Worm (Caenorhabditis elegans) whole organism, L3 larva: ENCODE results near the gene nhr-131.
A peak's percentile ranks its signal among the peaks of the same experiment; 100 is the strongest.

Source experiments
- R02D3.7 ChIP-seq: fragments of 150-350 bp; optimal IDR thresholded peaks from 2 replicates; lab custom pipeline; 2014; ENCODE audit warnings: missing biosample characterization, missing genetic modification characterization
- ZK546.5 ChIP-seq: sonication (generic microtip); optimal IDR thresholded peaks from 2 replicates; lab custom pipeline; 2017; ENCODE audit warnings: missing biosample characterization, missing genetic modification characterization
- aly-2 ChIP-seq: fragments of 150-350 bp; optimal IDR thresholded peaks from 2 replicates; lab custom pipeline; 2014; ENCODE audit warnings: missing biosample characterization, missing genetic modification characterization
- ama-1 ChIP-seq: fragments of 150-350 bp; optimal IDR thresholded peaks from 2 replicates; lab custom pipeline; 2018
- ceh-28 ChIP-seq: fragments of 150-350 bp; optimal IDR thresholded peaks from 2 replicates; lab custom pipeline; 2014; ENCODE audit warnings: missing biosample characterization, missing genetic modification reagents, missing genetic modification characterization
- ceh-82 ChIP-seq: fragments of 150-350 bp; optimal IDR thresholded peaks from 2 replicates; lab custom pipeline; 2014; ENCODE audit warnings: missing biosample characterization, missing genetic modification characterization
- ceh-9 ChIP-seq: sonication (generic microtip); optimal IDR thresholded peaks from 2 replicates; lab custom pipeline; 2018; ENCODE audit warnings: missing biosample characterization, missing genetic modification characterization
- egl-27 ChIP-seq: sonication (generic microtip); optimal IDR thresholded peaks from 4 replicates; lab custom pipeline; 2017; ENCODE audit warnings: missing biosample characterization, missing genetic modification reagents, missing genetic modification characterization
- egl-5 ChIP-seq: fragments of 150-350 bp; optimal IDR thresholded peaks from 2 replicates; lab custom pipeline; 2017; ENCODE audit warnings: missing biosample characterization, missing genetic modification reagents, missing genetic modification characterization, inconsistent platforms
- elt-2 ChIP-seq: sonication (generic microtip); optimal IDR thresholded peaks from 2 replicates; lab custom pipeline; 2016; ENCODE audit warnings: missing genetic modification reagents, mild to moderate bottlenecking, missing genetic modification characterization, missing compliant biosample characterization
- elt-3 ChIP-seq, 3 experiments: fragments of 150-350 bp in 1 of 3; sonication (generic microtip) in 2 of 3; optimal IDR thresholded peaks; 2 replicates in 2 of 3; 4 replicates in 1 of 3; lab custom pipeline; 2014 to 2017; ENCODE audit warnings: missing biosample characterization in 3 of 3, missing genetic modification characterization in 3 of 3
- fkh-2 ChIP-seq: fragments of 150-350 bp; optimal IDR thresholded peaks from 2 replicates; lab custom pipeline; 2014; ENCODE audit warnings: missing biosample characterization, missing genetic modification reagents, missing genetic modification characterization
- fos-1 ChIP-seq: fragments of 150-350 bp; optimal IDR thresholded peaks from 2 replicates; lab custom pipeline; 2014; ENCODE audit warnings: missing biosample characterization, missing genetic modification characterization
- hmg-11 ChIP-seq: sonication (generic microtip); optimal IDR thresholded peaks from 2 replicates; lab custom pipeline; 2016; ENCODE audit warnings: missing genetic modification characterization, missing compliant biosample characterization
- jun-1 ChIP-seq: fragments of 150-350 bp; optimal IDR thresholded peaks from 2 replicates; lab custom pipeline; 2014; ENCODE audit warnings: missing biosample characterization, missing genetic modification reagents, missing genetic modification characterization
- lin-15B ChIP-seq: fragments of 150-350 bp; optimal IDR thresholded peaks from 2 replicates; lab custom pipeline; 2014; ENCODE audit warnings: missing biosample characterization, missing genetic modification characterization
- lsy-12 ChIP-seq: sonication (generic microtip); optimal IDR thresholded peaks from 2 replicates; lab custom pipeline; 2016; ENCODE audit warnings: mild to moderate bottlenecking, missing genetic modification characterization, missing compliant biosample characterization
- nfya-1 ChIP-seq: sonication (generic microtip); optimal IDR thresholded peaks from 2 replicates; lab custom pipeline; 2017; ENCODE audit warnings: missing genetic modification characterization, mild to moderate bottlenecking, missing compliant biosample characterization, antibody characterized with exemption, moderate library complexity; ENCODE audit not compliant: insufficient read depth
- nhr-11 ChIP-seq: fragments of 150-350 bp; optimal IDR thresholded peaks from 2 replicates; lab custom pipeline; 2014; ENCODE audit warnings: missing biosample characterization, missing genetic modification characterization
- nhr-12 ChIP-seq: fragments of 150-350 bp; optimal IDR thresholded peaks from 2 replicates; lab custom pipeline; 2014; ENCODE audit warnings: missing biosample characterization, missing genetic modification characterization
- nhr-23 ChIP-seq: fragments of 150-350 bp; optimal IDR thresholded peaks from 2 replicates; lab custom pipeline; 2014; ENCODE audit warnings: missing biosample characterization, missing genetic modification reagents, missing genetic modification characterization
- nhr-237 ChIP-seq: fragments of 150-350 bp; optimal IDR thresholded peaks from 2 replicates; lab custom pipeline; 2014; ENCODE audit warnings: missing biosample characterization, missing genetic modification characterization
- nhr-25 ChIP-seq: sonication (generic microtip); optimal IDR thresholded peaks from 2 replicates; lab custom pipeline; 2017; ENCODE audit warnings: missing biosample characterization, missing genetic modification characterization
- nhr-43 ChIP-seq: sonication (generic microtip); optimal IDR thresholded peaks from 2 replicates; lab custom pipeline; 2016; ENCODE audit warnings: mild to moderate bottlenecking, missing genetic modification characterization, missing compliant biosample characterization; ENCODE audit not compliant: poor library complexity, severe bottlenecking
- nhr-67 ChIP-seq: fragments of 150-350 bp; optimal IDR thresholded peaks from 2 replicates; lab custom pipeline; 2014; ENCODE audit warnings: missing biosample characterization, missing genetic modification characterization
- nhr-77 ChIP-seq: fragments of 150-350 bp; optimal IDR thresholded peaks from 2 replicates; lab custom pipeline; 2014; ENCODE audit warnings: missing biosample characterization, missing genetic modification characterization
- pha-4 ChIP-seq: fragments of 150-350 bp; optimal IDR thresholded peaks from 2 replicates; lab custom pipeline; 2014; ENCODE audit warnings: missing biosample characterization, missing genetic modification reagents, missing genetic modification characterization
- pqm-1 ChIP-seq: fragments of 150-350 bp; optimal IDR thresholded peaks from 2 replicates; lab custom pipeline; 2017; ENCODE audit warnings: missing biosample characterization, missing genetic modification characterization, inconsistent platforms
- skn-1 ChIP-seq: fragments of 150-350 bp; optimal IDR thresholded peaks from 2 replicates; lab custom pipeline; 2014; ENCODE audit warnings: missing biosample characterization, missing genetic modification characterization
- snpc-4 ChIP-seq: fragments of 150-350 bp; optimal IDR thresholded peaks from 2 replicates; lab custom pipeline; 2014; ENCODE audit warnings: missing biosample characterization, missing genetic modification characterization
- tbx-2 ChIP-seq: sonication (generic microtip); optimal IDR thresholded peaks from 2 replicates; lab custom pipeline; 2016; ENCODE audit warnings: mild to moderate bottlenecking, missing genetic modification characterization, missing compliant biosample characterization
- zag-1 ChIP-seq: fragments of 150-350 bp; optimal IDR thresholded peaks from 2 replicates; lab custom pipeline; 2014; ENCODE audit warnings: missing biosample characterization, missing genetic modification characterization
- ztf-11 ChIP-seq: fragments of 150-350 bp; optimal IDR thresholded peaks from 2 replicates; lab custom pipeline; 2014; ENCODE audit warnings: missing biosample characterization, missing genetic modification characterization
- ztf-4 ChIP-seq: fragments of 150-350 bp; optimal IDR thresholded peaks from 2 replicates; lab custom pipeline; 2014; ENCODE audit warnings: missing biosample characterization, missing genetic modification characterization

Gene nhr-131

ce11 chrV:494284-494683, at the start of gene nhr-131:
TSS of gene nhr-131 (plus strand) at chrV:494370.
- TF ChIP-seq nfya-1 (tag; lab: Kevin White, UChicago) = no peak
- TF ChIP-seq elt-2 (tag; lab: Kevin White, UChicago) = peak; percentile 70
- no peak for TF ChIP-seq nhr-77 (tag; lab: Kevin White, UChicago)
- TF ChIP-seq ztf-4 (tag; lab: Kevin White, UChicago) = no peak
- no peak for TF ChIP-seq ceh-9
- TF ChIP-seq jun-1 = peak; percentile 40
- TF ChIP-seq pqm-1 (tag; lab: Kevin White, UChicago) = peak; percentile 30
- TF ChIP-seq aly-2 = no peak
- TF ChIP-seq elt-3 (tag; optimal IDR thresholded peaks at IDR 0.05; lab: Kevin White, UChicago) = peak in 2 of 3 experiments; percentile 33 to 43
- no peak for TF ChIP-seq skn-1 (tag; lab: Kevin White, UChicago)
- no peak for TF ChIP-seq zag-1 (tag; lab: Kevin White, UChicago)
- TF ChIP-seq ceh-28 = peak; percentile 66
- TF ChIP-seq nhr-23 (tag; lab: Kevin White, UChicago) = peak; percentile 30
- TF ChIP-seq egl-5 (tag; lab: Kevin White, UChicago) = no peak
- TF ChIP-seq hmg-11 (tag; lab: Kevin White, UChicago) = no peak
- TF ChIP-seq pha-4 (tag; lab: Kevin White, UChicago) = peak; percentile 47
- TF ChIP-seq nhr-25 (tag; lab: Kevin White, UChicago) = no peak

ce11 chrV:446574-446973, 47.6 kb upstream of the nhr-131 start, which contains the start of gene srh-34:
TSS of gene srh-34 (minus strand) at chrV:446674.
- TF ChIP-seq R02D3.7 (tag; lab: Kevin White, UChicago) (no peak), egl-5 (tag; lab: Kevin White, UChicago) (no peak), fkh-2 (tag; lab: Kevin White, UChicago) (no peak), nhr-67 (tag; lab: Kevin White, UChicago) (no peak), nhr-77 (tag; lab: Kevin White, UChicago) (no peak), pqm-1 (tag; lab: Kevin White, UChicago) (no peak), lsy-12 (tag; lab: Kevin White, UChicago) (no peak), fos-1 (tag; lab: Kevin White, UChicago) (no peak), nfya-1 (tag; lab: Kevin White, UChicago) (no peak), skn-1 (tag; lab: Kevin White, UChicago) (no peak)
- TF ChIP-seq, all 47 proteins: peak for 0

- TF ChIP-seq nhr-12 (no peak), ceh-82 (tag; lab: Kevin White, UChicago) (no peak), egl-5 (tag; lab: Kevin White, UChicago) (no peak), snpc-4 (tag; lab: Kevin White, UChicago) (no peak), nhr-25 (tag; lab: Kevin White, UChicago) (no peak), fos-1 (tag; lab: Kevin White, UChicago) (no peak), nhr-77 (tag; lab: Kevin White, UChicago) (no peak), elt-2 (tag; lab: Kevin White, UChicago) (no peak), ama-1 (lab: Kevin White, UChicago) (no peak), nhr-11 (tag; lab: Kevin White, UChicago) (no peak), zag-1 (tag; lab: Kevin White, UChicago) (no peak)
- TF ChIP-seq, all 47 proteins: peak for 0
Measured at ce11 chrV:446988-447387, 47.2 kb upstream of the nhr-131 start.

- TF ChIP-seq pha-4 (tag; lab: Kevin White, UChicago) (no peak), ztf-11 (no peak), nhr-23 (tag; lab: Kevin White, UChicago) (no peak), nhr-43 (tag; lab: Kevin White, UChicago) (no peak), nhr-12 (no peak), ZK546.5 (tag; lab: Kevin White, UChicago) (no peak), lin-15B (tag; lab: Kevin White, UChicago) (no peak), tbx-2 (tag; lab: Kevin White, UChicago) (no peak), egl-27 (no peak), snpc-4 (tag; lab: Kevin White, UChicago) (no peak), nhr-77 (tag; lab: Kevin White, UChicago) (no peak), elt-2 (tag; lab: Kevin White, UChicago) (no peak), nhr-237 (tag; lab: Kevin White, UChicago) (no peak)
Measured at ce11 chrV:449130-449529, 45.0 kb upstream of the nhr-131 start, which contains the start of gene srh-35. TSS of gene srh-35 (minus strand) at chrV:449230.
